Worm (Caenorhabditis elegans) whole organism, L2 larva: Measurements from ENCODE around the gene nccd-1.

Experiments
- elt-1 ChIP-seq: fragments of 150-350 bp; optimal IDR thresholded peaks from 2 replicates; lab custom pipeline; 2014; ENCODE audit warnings: missing biosample characterization, missing genetic modification characterization
- nhr-237 ChIP-seq: fragments of 150-350 bp; optimal IDR thresholded peaks from 2 replicates; lab custom pipeline; 2014; ENCODE audit warnings: missing biosample characterization, missing genetic modification characterization
- skn-1 ChIP-seq: sonication (generic microtip); optimal IDR thresholded peaks from 2 replicates; lab custom pipeline; 2017; ENCODE audit warnings: missing biosample characterization, missing genetic modification characterization

- TF ChIP-seq skn-1 (no peak), elt-1 (tag; lab: Kevin White, UChicago) (no peak), nhr-237 (tag; lab: Kevin White, UChicago) (no peak)
Observed at ce11 chrIV:16962445-16962844, 26.1 kb upstream of the nccd-1 start.
